Fruit fly (Drosophila melanogaster) whole organism, wandering third instar larva: Measurements from ENCODE around the gene CG15210.

Experiments
- Dif ChIP-seq: fragments of 200-275, 200-300 bp; sonication (Bioruptor generic); optimal IDR thresholded peaks from 2 replicates; lab custom pipeline; 2018; ENCODE audit warnings: missing biosample characterization, missing genetic modification characterization; ENCODE audit not compliant: partially characterized antibody
- GATAd ChIP-seq: sonication (Bioruptor generic); optimal IDR thresholded peaks from 2 replicates; lab custom pipeline; 2016; ENCODE audit warnings: missing biosample characterization, missing genetic modification characterization
- Hr78 ChIP-seq: fragments of >200 bp; optimal IDR thresholded peaks from 2 replicates; lab custom pipeline; 2017; ENCODE audit warnings: missing biosample characterization, missing genetic modification characterization
- Hr83 ChIP-seq: fragments of 200-300 bp; sonication (Bioruptor generic); optimal IDR thresholded peaks from 2 replicates; lab custom pipeline; 2016; ENCODE audit warnings: missing biosample characterization, mild to moderate bottlenecking, missing genetic modification characterization, moderate library complexity; ENCODE audit not compliant: poor library complexity, severe bottlenecking
- Rel ChIP-seq, 2 experiments: fragments of 200-800 bp; sonication (Bioruptor generic) in 1 of 2; optimal IDR thresholded peaks; 2 replicates in 1 of 2; 3 replicates in 1 of 2; lab custom pipeline; 2016 to 2019; ENCODE audit warnings: mild to moderate bottlenecking in 2 of 2, missing biosample characterization in 2 of 2, missing genetic modification characterization in 2 of 2, moderate library complexity in 1 of 2
- br ChIP-seq: fragments of 200-800 bp; sonication (Bioruptor generic); optimal IDR thresholded peaks from 2 replicates; lab custom pipeline; 2016; ENCODE audit warnings: missing biosample characterization, missing genetic modification characterization
- pan ChIP-seq: fragments of >200 bp; optimal IDR thresholded peaks from 2 replicates; lab custom pipeline; 2017
- psq ChIP-seq: fragments of 200-800 bp; sonication (Bioruptor generic); optimal IDR thresholded peaks from 3 replicates; lab custom pipeline; 2017; ENCODE audit warnings: missing biosample characterization, mild to moderate bottlenecking, missing genetic modification characterization, moderate library complexity
- sv ChIP-seq: fragments of 200-800 bp; sonication (Bioruptor generic); optimal IDR thresholded peaks from 3 replicates; lab custom pipeline; 2016; ENCODE audit warnings: missing biosample characterization, missing genetic modification characterization
- usp ChIP-seq: fragments of >200 bp; optimal IDR thresholded peaks from 2 replicates; lab custom pipeline; 2017; ENCODE audit warnings: missing biosample characterization, missing genetic modification characterization

dm6 chrX:10854686-10855085 lies 15.7 kb downstream of the CG15210 start, which contains the start of gene feo:
- TF ChIP-seq psq (GFP tag; lab: Kevin White, UChicago) (no peak), usp (GFP tag; lab: Kevin White, UChicago) (no peak), sv (GFP tag; lab: Kevin White, UChicago) (no peak), pan (no peak), Hr78 (GFP tag; lab: Kevin White, UChicago) (no peak), GATAd (GFP tag; lab: Kevin White, UChicago) (no peak), Rel (GFP tag; optimal IDR thresholded peaks at IDR 0.05; lab: Kevin White, UChicago) (no peak), Rel (tag; optimal IDR thresholded peaks at IDR 0.05; lab: Kevin White, UChicago) (no peak), Dif (GFP tag; lab: Kevin White, UChicago) (no peak), Hr83 (GFP tag; lab: Kevin White, UChicago) (no peak), br (GFP tag; lab: Kevin White, UChicago) (no peak)
